Fruit fly (Drosophila melanogaster) whole organism, pupa: ENCODE results near the gene Osi24.

Experiments used
- CG10348 ChIP-seq: fragments of 200-800 bp; sonication (Bioruptor generic); IDR thresholded peaks from 2 replicates; pipeline ENCODE4 v1.3.6; 2022; ENCODE audit warnings: missing biosample characterization, missing genetic modification characterization
- CG12605 ChIP-seq: fragments of 200-800 bp; sonication (Bioruptor generic); IDR thresholded peaks from 2 replicates; pipeline ENCODE4 v1.3.6; 2022; ENCODE audit warnings: missing biosample characterization, missing genetic modification characterization
- CG13204 ChIP-seq: fragments of 200-800 bp; sonication (Bioruptor generic); optimal IDR thresholded peaks from 2 replicates; lab custom pipeline; 2018; ENCODE audit warnings: missing biosample characterization, mild to moderate bottlenecking, missing genetic modification characterization, moderate library complexity
- CG14655 ChIP-seq: fragments of 200-800 bp; sonication (Bioruptor generic); optimal IDR thresholded peaks from 3 replicates; lab custom pipeline; 2017; ENCODE audit warnings: mild to moderate bottlenecking, missing biosample characterization, missing genetic modification reagents, missing genetic modification characterization
- CG15710 ChIP-seq: fragments of 200-800 bp; sonication (Bioruptor generic); optimal IDR thresholded peaks from 2 replicates; lab custom pipeline; 2018; ENCODE audit warnings: missing biosample characterization, mild to moderate bottlenecking, missing genetic modification characterization, moderate library complexity
- CG17806 ChIP-seq: fragments of 200-800 bp; sonication (Bioruptor generic); optimal IDR thresholded peaks from 2 replicates; lab custom pipeline; 2018; ENCODE audit warnings: missing biosample characterization, mild to moderate bottlenecking, missing genetic modification characterization, moderate library complexity
- CG32121 ChIP-seq: fragments of 200-800 bp; sonication (Bioruptor generic); IDR thresholded peaks from 2 replicates; pipeline ENCODE4 v1.3.6; 2022; ENCODE audit warnings: missing biosample characterization, missing genetic modification characterization
- CG34367 ChIP-seq: fragments of 200-800 bp; sonication (Bioruptor generic); optimal IDR thresholded peaks from 2 replicates; lab custom pipeline; 2018; ENCODE audit warnings: missing biosample characterization, mild to moderate bottlenecking, missing genetic modification characterization
- CG4496 ChIP-seq: fragments of 200-800 bp; sonication (Bioruptor generic); IDR thresholded peaks from 3 replicates; pipeline ENCODE4 v1.3.6; 2022; ENCODE audit warnings: missing biosample characterization, missing genetic modification characterization
- CG8159 ChIP-seq: fragments of 200-800 bp; sonication (Bioruptor generic); optimal IDR thresholded peaks from 3 replicates; lab custom pipeline; 2018; ENCODE audit warnings: missing biosample characterization, mild to moderate bottlenecking, missing genetic modification characterization, moderate library complexity
- CG8301 ChIP-seq: fragments of 200-800 bp; sonication (Bioruptor generic); optimal IDR thresholded peaks from 2 replicates; lab custom pipeline; 2018; ENCODE audit warnings: missing biosample characterization, mild to moderate bottlenecking, missing genetic modification characterization
- CG9948 ChIP-seq: fragments of 200-800 bp; sonication (Bioruptor generic); optimal IDR thresholded peaks from 2 replicates; lab custom pipeline; 2018; ENCODE audit warnings: missing biosample characterization, mild to moderate bottlenecking, missing genetic modification characterization, moderate library complexity
- D1 ChIP-seq: fragments of 200-800 bp; sonication (Bioruptor generic); optimal IDR thresholded peaks from 2 replicates; lab custom pipeline; 2018; ENCODE audit warnings: missing biosample characterization, mild to moderate bottlenecking, missing genetic modification characterization, moderate library complexity
- EcR ChIP-seq: fragments of 200-800 bp; sonication (Bioruptor generic); optimal IDR thresholded peaks from 3 replicates; lab custom pipeline; 2019; ENCODE audit warnings: missing biosample characterization, missing genetic modification characterization, mild to moderate bottlenecking, moderate library complexity, missing genetic modification reagents
- Ets98B ChIP-seq: fragments of 200-800 bp; sonication (Bioruptor generic); IDR thresholded peaks from 2 replicates; pipeline ENCODE4 v1.3.6; 2022; ENCODE audit warnings: missing biosample characterization, missing genetic modification characterization
- Pif1A ChIP-seq: fragments of 200-800 bp; sonication (Bioruptor generic); optimal IDR thresholded peaks from 3 replicates; lab custom pipeline; 2016; ENCODE audit warnings: missing biosample characterization, missing genetic modification characterization
- Pif1B ChIP-seq: fragments of 200-800 bp; sonication (Bioruptor generic); optimal IDR thresholded peaks from 3 replicates; lab custom pipeline; 2016; ENCODE audit warnings: missing biosample characterization, missing genetic modification characterization
- Snoo ChIP-seq: fragments of 200-800 bp; sonication (Bioruptor generic); optimal IDR thresholded peaks from 3 replicates; lab custom pipeline; 2017; ENCODE audit warnings: missing biosample characterization, mild to moderate bottlenecking, missing genetic modification characterization, inconsistent platforms
- fd96Ca ChIP-seq: fragments of 200-800 bp; sonication (Bioruptor generic); IDR thresholded peaks from 3 replicates; pipeline ENCODE4 v1.3.6; 2022; ENCODE audit warnings: missing biosample characterization, missing genetic modification characterization
- gl ChIP-seq: fragments of 200-800 bp; sonication (Bioruptor generic); optimal IDR thresholded peaks from 2 replicates; lab custom pipeline; 2018; ENCODE audit warnings: missing biosample characterization, mild to moderate bottlenecking, missing genetic modification characterization
- rn ChIP-seq: fragments of 200-800 bp; sonication (Bioruptor generic); IDR thresholded peaks from 2 replicates; pipeline ENCODE4 v1.3.6; 2022; ENCODE audit warnings: missing biosample characterization, missing genetic modification characterization

The Osi24 gene

DNA sequence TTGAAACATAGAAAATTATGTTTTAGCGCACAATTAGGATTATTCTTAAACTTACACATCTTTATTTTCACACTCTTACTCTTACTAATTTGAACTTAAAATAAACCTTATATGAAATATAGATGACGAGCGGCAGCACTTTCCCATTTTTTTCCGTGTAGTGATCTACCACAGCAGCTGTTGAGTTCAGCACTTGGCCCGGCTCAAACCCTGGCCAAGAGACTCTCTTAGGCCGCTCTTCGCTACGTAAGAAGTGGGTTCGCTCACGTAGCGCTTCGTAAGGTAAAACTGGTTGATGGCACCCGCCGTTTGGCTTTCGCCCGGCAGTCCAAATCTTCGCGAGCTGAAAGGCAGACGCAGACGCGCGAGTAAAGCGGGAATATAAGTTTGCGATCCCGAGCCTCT, at the start of gene Osi24:
Osi24 (plus strand) TSS at position 324 of the 405 bp plus-strand sequence.
- TF ChIP-seq CG17806 = peak; percentile 77
- peak; percentile 81 for TF ChIP-seq CG8301 (tag; lab: Kevin White, UChicago)
- TF ChIP-seq CG32121 (GFP tag; lab: Robert Waterston, UW) = peak; percentile 90
- TF ChIP-seq EcR = peak; percentile 21
- TF ChIP-seq rn (GFP tag; lab: Robert Waterston, UW) = peak; percentile 70
- peak; percentile 69 for TF ChIP-seq CG9948 (tag; lab: Kevin White, UChicago)
- no peak for TF ChIP-seq CG13204 (GFP tag; lab: Kevin White, UChicago)
- peak; percentile 77 for TF ChIP-seq CG14655
- peak; percentile 89 for TF ChIP-seq CG12605 (GFP tag; lab: Robert Waterston, UW)
- peak; percentile 37 for TF ChIP-seq gl (tag; lab: Kevin White, UChicago)
- TF ChIP-seq Ets98B (GFP tag; lab: Robert Waterston, UW) = peak; percentile 92
- peak; percentile 75 for TF ChIP-seq D1 (tag; lab: Kevin White, UChicago)
- peak; percentile 59 for TF ChIP-seq CG8159
- peak; percentile 50 for TF ChIP-seq CG34367
- no peak for TF ChIP-seq CG10348
- TF ChIP-seq fd96Ca (GFP tag; lab: Robert Waterston, UW) = peak; percentile 78; the same call in 2 of the 3 replicates
- peak; percentile 74 for TF ChIP-seq Pif1B (GFP tag; lab: Kevin White, UChicago)
- TF ChIP-seq CG15710 (tag; lab: Kevin White, UChicago) = peak; percentile 50
- TF ChIP-seq Snoo (tag; lab: Kevin White, UChicago) = peak; percentile 24
- peak; percentile 92 for TF ChIP-seq CG4496 (GFP tag; lab: Robert Waterston, UW)
- peak; percentile 86 for TF ChIP-seq Pif1A
- TF ChIP-seq, all 21 proteins: peak for 19

DNA sequence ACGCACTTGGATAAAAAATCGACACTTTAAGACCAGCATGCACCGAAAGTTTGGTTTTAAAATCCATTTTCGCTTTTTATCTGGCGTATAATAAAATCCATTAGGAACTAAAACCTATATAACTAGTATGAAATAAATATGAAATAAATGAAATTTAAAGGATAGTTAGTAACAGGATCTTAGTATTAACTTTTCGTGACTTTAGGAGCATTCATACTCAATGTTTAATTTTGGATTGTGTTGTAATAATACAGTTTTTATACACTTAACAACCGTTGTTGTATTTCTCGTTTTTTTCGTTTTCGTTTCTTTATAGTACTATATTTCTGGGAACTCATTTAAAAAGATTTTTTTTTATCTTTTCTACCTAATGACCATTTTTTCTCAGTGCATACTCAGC, 49.5 kb upstream of the Osi24 start:
- peak; percentile 64 for TF ChIP-seq CG14655
- peak; percentile 12 for TF ChIP-seq CG8301 (tag; lab: Kevin White, UChicago)
- TF ChIP-seq CG8159 = peak; percentile 7
- peak; percentile 9 for TF ChIP-seq CG9948 (tag; lab: Kevin White, UChicago)
- no peak for TF ChIP-seq CG17806
- no peak for TF ChIP-seq fd96Ca (GFP tag; lab: Robert Waterston, UW)
- no peak for TF ChIP-seq CG32121 (GFP tag; lab: Robert Waterston, UW)

- TF ChIP-seq CG9948 (tag; lab: Kevin White, UChicago) (no peak), Pif1A (no peak), CG8159 (no peak), Ets98B (GFP tag; lab: Robert Waterston, UW) (no peak), rn (GFP tag; lab: Robert Waterston, UW) (no peak), Snoo (tag; lab: Kevin White, UChicago) (no peak), D1 (tag; lab: Kevin White, UChicago) (no peak), CG15710 (tag; lab: Kevin White, UChicago) (no peak), CG10348 (no peak), CG14655 (no peak), CG13204 (GFP tag; lab: Kevin White, UChicago) (no peak), CG4496 (GFP tag; lab: Robert Waterston, UW) (no peak), EcR (no peak), fd96Ca (GFP tag; lab: Robert Waterston, UW) (no peak), CG8301 (tag; lab: Kevin White, UChicago) (no peak), CG34367 (no peak), Pif1B (GFP tag; lab: Kevin White, UChicago) (no peak)
Measured at dm6 chr3R:6149593-6149992, 49.0 kb upstream of the Osi24 start.

- TF ChIP-seq CG15710 (tag; lab: Kevin White, UChicago) = no peak
- TF ChIP-seq CG13204 (GFP tag; lab: Kevin White, UChicago) = no peak
- TF ChIP-seq Snoo (tag; lab: Kevin White, UChicago) = no peak
- no peak for TF ChIP-seq EcR
- no peak for TF ChIP-seq fd96Ca (GFP tag; lab: Robert Waterston, UW)
- no peak for TF ChIP-seq Pif1B (GFP tag; lab: Kevin White, UChicago)
- TF ChIP-seq CG4496 (GFP tag; lab: Robert Waterston, UW) = no peak
- TF ChIP-seq CG14655 = no peak
- no peak for TF ChIP-seq CG8301 (tag; lab: Kevin White, UChicago)
- no peak for TF ChIP-seq Ets98B (GFP tag; lab: Robert Waterston, UW)
- no peak for TF ChIP-seq D1 (tag; lab: Kevin White, UChicago)
- no peak for TF ChIP-seq CG32121 (GFP tag; lab: Robert Waterston, UW)
Measured at dm6 chr3R:6153574-6153973, 45.0 kb upstream of the Osi24 start.

- no peak for TF ChIP-seq CG17806
- TF ChIP-seq CG32121 (GFP tag; lab: Robert Waterston, UW) = 0 out of 2 replicates have a peak, but pooled peaks have one; percentile 8
Measured at dm6 chr3R:6154773-6155295, 43.8 kb upstream of the Osi24 start.

DNA sequence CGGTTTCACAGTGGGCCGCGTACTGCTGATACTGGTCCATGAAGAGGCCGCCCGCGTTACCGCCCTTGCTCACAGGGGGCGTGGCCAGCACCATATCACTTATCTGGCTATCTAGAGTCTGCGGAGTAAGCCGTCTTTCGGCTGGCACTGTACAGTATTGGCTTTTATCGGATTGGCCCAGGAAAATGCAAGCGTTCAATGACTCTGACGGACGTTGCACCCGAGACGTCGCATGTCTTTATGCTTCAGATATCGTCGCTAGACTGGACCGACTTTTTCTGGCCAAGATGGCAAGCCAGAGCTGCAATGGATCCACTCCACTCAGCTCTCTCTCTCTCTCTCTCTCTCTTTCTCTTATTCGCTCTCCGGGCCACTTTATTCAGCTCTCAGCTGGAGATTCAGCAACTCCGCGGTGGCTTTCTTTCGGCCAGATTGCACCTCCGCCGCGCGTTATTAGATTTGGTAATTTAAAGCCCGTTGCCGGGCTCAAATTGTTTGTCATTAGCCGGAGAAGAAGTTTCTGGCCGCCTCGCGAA, 41.6 kb upstream of the Osi24 start, which contains the start of gene CG31559:
CG31559 (minus strand) TSS at position 273 of the 536 bp plus-strand sequence.
- TF ChIP-seq CG4496 (GFP tag; lab: Robert Waterston, UW) (0 out of 3 replicates have a peak, but pooled peaks have one; percentile 17), CG10348 (no peak), CG8159 (peak; percentile 25), CG32121 (GFP tag; lab: Robert Waterston, UW) (peak; percentile 32; the same call in 1 of the 2 replicates), Ets98B (GFP tag; lab: Robert Waterston, UW) (no peak; the same call in 1 of the 2 replicates), CG13204 (GFP tag; lab: Kevin White, UChicago) (peak; percentile 21), EcR (peak; percentile 86)
